Fruit fly (Drosophila melanogaster) whole organism, larva: ENCODE data around the gene blp.

Source experiments
- noc ChIP-seq: fragments of 200-800 bp; sonication (Bioruptor generic); optimal IDR thresholded peaks from 3 replicates; lab custom pipeline; 2019; ENCODE audit warnings: missing biosample characterization, mild to moderate bottlenecking, missing genetic modification characterization, moderate library complexity

blp gene

dm6 chr3R:15925939-15926338 is 7.7 kb upstream of the blp start:
- TF ChIP-seq noc: no peak

DNA sequence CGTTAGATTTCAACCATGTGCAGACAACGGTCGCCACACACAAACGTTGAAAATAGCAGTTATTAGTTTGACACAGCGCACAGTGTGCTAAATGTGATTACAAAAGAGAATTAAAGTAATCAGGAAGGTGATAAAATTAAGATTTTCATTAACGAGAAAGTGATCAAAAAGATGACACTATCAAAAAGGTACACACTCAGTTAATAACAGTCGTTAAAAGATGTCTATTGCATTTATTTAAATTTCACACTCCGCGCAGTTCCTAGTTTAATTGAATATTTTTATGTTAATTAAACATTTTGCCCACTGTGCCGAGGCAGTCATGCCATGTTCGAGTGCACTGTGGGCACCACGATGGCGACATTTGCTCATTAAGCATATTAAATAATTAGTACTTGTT is 6.5 kb upstream of the blp start:
- peak; percentile 30 for TF ChIP-seq noc

DNA sequence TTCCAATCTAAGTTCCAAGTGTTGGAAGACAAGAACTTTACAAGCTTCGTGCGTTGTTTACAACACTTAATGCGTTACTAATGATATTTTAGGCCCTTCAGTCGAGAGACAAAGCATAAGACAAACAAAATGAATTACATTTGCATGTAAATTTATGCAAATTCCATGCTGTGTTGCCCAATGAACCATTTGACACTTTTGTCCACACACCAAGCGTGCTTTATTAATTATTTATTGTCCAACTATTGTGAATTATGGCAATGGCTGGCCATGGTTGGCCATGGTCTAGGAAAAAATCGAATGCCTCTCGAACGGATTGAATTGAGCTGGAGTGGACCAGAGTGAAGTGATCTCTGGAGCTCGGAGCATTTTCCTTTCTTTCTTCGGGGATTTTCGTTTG is 5.5 kb upstream of the blp start:
- no peak for TF ChIP-seq noc

DNA sequence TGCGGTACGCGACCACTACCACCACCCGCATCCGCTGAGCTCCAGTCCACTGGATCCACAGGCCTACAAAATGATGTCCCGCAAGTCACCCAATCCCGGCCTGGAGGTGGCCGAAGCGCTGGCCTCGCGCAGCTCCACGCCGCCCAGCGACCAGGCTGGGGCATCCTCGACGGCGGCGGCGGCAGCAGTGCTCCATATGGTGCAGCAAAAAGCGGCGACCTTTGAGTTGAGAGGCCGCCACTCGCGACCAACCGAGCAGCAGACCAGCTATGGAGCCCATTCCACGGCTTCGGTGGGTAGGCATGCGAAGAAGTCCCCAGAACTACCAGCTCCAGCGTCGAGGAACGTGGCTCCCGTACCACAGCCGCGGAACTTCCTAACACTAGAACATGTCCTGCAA is 3.6 kb upstream of the blp start:
- TF ChIP-seq noc: no peak

DNA sequence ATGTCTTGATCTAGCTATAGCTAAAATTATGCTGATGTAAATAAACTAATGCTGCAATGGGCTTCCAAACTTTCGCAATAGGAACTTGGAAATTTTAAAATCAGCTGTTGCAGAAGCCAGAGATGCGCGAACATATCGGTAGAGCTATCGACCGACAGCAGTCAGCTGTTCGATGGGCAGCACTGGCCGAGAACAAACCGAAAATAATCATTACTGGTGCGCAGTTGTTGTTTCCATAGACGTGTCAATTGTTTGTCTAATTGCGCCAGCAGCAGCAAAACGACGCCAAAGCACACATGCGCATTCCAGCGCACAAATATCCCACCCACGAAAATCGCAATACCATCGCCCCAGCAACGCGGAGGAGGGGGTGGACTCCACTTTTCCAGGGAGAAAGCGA is 1.3 kb downstream of the blp start, which contains the start of gene Sap47:
Gene Sap47, plus strand, starts transcription at position 149 of the 400 bp plus-strand sequence.
- no peak for TF ChIP-seq noc

DNA sequence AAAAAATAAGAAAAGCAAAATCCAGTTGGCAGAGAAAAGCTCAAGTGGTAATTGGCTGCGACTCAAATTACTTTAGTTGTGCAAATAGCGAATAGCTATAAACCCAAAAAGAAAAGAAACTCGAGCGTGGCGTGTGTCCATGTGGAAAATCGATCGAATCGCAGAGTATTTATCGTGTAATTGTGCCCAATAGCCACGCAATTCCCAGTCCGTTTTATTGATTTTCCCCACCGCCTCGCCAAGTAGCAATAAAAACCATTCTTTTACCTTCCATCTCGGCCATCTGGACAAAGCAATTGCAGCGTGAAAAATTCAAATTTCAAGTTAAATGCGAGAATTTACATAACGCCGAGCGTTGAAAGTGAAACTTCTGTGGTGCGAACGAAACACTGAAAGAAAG is 1.9 kb downstream of the blp start:
- TF ChIP-seq noc: no peak

- TF ChIP-seq noc: no peak
These were observed 4.1 kb downstream of the blp start for dm6 chr3R:15937708-15938107.

dm6 chr3R:15947605-15948004 is 14.0 kb downstream of the blp start:
- TF ChIP-seq noc: no peak

DNA sequence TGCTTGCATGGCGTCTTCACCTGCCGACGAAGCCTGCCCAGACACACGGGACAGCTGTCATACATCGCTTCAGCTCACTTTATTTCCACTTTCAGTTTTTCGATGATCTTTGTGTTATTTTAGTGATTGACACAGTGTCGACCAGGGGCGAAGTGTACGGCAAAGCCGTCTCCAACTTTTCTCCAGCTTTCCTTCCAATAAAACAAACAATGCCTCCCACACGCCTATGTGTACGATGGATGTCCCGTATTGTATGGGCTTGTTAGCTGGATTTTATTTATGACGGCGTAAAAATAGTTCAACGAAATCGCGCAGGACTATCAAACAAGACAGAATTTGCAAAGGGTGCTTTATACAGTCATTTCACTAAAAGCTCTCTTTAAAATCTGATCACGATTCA is 17.2 kb downstream of the blp start, which contains the start of the genes CG31088 and CG46383:
Gene CG31088, minus strand, starts transcription at position 101 of the 400 bp plus-strand sequence.
Gene CG46383, minus strand, starts transcription at position 101 of the 400 bp plus-strand sequence.
- TF ChIP-seq noc: no peak

DNA sequence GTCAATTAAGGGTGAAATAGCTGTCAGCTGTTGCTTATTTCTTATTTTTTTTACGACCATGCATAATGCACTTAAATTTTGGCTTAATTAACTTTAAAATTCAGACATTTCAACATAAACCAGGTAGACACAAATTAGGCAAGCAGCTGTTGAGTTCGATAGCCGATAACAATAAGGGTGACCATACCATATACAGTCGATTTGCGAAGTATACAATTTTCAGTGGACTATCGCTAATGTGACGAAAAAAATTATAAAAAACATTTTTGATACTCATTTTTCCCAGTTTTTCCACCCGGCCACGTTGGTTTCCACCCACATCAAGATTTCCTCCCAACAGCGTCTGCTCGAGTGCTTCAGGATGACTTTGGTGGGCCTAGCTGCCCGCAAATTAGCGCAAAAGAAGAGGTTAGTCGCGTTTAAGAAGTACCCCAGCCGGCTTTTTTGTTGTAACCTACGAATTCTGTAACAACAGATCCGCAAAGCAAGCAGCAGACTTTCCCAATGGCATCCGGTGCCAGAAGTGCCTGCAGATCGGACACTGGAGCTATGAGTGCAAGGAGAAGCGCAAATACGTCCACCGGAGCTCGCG is 30.1 kb downstream of the blp start, which contains the start of the genes CG4287 and CG5516:
Gene CG4287, minus strand, starts transcription at position 178 of the 592 bp plus-strand sequence.
Gene CG5516, plus strand, starts transcription at position 195 of the 592 bp plus-strand sequence.
- no peak for TF ChIP-seq noc

dm6 chr3R:15965169-15965568 is 31.5 kb downstream of the blp start, which contains the start of the genes CG32856 and Rbf2:
Gene CG32856 (minus strand): TSS chr3R:15965351.
Gene Rbf2 (plus strand): TSS chr3R:15965446.
- TF ChIP-seq noc: peak; percentile 92

DNA sequence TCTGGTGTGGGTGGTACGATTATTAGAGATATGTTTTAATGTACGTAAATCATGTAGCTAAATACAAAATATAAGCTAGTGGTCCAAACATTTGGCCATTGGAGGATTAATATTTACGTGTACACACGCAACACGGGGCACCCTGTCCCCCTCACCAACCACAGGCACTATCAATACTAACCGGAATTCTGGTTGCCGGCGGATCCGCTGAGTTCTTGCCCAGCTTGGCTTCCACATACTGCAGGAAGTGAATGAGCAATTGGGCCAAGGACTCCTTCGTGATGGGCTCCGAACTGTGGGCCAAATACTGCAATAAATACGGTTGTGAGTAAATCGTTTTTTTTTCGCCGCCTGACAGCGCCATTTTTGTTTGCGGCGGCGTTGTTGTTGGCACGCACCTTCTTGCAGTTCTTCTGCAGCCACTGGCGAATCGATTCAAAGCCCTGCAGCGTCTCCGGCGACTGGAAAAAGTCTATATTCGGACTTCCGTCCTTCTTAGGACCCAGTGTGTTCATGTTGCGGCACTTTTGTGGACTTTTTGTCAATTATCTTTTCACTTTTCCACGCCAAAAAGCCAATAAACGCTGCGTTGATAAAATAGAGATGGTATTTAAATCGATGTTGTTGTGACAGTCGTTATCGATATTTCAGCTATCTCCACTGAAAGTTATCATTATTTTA is 38.8 kb downstream of the blp start, which contains the start of gene mor:
Gene mor, minus strand, starts transcription at position 616 of the 681 bp plus-strand sequence.
- TF ChIP-seq noc: no peak

DNA sequence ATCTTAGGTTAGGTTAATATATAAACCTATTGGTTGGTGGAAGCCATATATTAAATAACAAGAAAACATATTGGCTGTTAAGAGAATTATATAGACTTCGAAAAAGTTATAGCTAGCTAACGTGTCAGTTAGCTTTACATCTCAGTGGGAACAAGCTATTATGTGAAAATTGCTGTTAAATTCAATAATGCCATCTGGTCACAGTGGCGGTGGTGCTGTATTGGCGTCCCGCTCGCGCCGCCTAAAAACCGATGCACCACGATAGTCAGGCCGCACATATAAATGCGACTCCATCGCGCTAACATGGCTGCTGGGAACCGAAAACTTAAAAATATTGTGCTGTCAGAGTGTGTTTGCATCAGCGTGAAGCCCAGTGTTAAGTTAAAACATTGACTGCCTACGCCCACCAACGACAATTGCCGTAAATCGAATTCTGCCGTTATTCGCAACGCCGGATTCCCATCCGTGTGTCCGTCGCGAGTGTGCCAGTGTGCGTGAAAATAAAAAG is 39.4 kb downstream of the blp start, which contains the start of gene Hel89B:
Gene Hel89B, plus strand, starts transcription at position 320 of the 508 bp plus-strand sequence.
- TF ChIP-seq noc: no peak

- TF ChIP-seq noc: peak; percentile 59
These were observed 39.9 kb downstream of the blp start for dm6 chr3R:15973488-15973975.

DNA sequence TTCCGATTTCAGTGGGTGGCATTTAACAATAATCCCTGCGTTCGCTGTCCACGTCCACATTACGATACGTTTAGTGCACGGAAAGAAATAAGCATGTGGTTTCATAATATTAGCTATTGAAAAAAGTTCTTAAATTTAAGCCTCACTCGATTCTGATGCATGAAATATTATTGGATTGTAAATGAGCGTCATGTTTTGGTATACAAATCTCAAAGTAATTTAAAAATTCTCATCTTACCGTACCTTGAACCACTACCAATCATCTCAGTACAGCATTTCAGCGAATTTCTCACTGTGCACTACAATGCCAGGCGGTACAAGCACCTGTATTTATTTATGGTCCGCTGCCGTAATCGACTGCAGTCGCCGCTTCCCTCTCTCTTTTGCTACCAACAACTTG is 40.6 kb downstream of the blp start:
- TF ChIP-seq noc: peak; percentile 86

- no peak for TF ChIP-seq noc
These were observed 41.5 kb downstream of the blp start for dm6 chr3R:15975170-15975569.

DNA sequence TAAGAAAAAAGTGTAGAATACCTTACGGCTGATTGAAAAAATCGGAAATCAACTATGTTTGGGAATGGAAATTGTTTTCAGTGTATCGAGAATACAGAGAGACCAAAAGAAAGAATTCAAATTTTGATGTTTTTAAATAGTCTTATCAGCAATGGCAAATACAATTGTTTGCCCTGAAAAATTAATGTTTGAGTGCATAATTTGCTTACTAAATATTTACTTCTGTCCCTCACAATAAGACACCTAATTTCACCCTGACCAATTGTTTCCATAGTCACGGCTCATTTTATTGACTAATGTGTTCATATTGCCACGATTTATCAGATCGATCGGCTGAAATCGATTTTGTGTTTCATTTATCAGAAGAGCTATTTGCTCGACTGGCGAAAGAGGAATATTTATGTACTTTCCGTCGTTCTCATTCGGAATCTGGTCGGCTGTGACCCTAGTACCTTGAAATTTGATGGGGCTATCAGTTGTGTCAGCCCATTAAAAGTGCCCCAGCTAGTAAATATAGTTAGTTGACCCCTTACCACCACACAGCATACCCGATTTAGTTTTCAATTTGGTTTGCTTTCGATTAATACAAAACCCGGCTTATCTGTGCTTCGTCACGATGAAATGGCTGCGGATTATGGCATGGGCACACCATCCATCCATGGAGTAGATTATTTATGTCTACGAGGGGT is 50.0 kb downstream of the blp start:
- TF ChIP-seq noc: peak; percentile 29
